Worm (Caenorhabditis elegans): Measurements from ENCODE around the gene F54D8.10.

DNA sequence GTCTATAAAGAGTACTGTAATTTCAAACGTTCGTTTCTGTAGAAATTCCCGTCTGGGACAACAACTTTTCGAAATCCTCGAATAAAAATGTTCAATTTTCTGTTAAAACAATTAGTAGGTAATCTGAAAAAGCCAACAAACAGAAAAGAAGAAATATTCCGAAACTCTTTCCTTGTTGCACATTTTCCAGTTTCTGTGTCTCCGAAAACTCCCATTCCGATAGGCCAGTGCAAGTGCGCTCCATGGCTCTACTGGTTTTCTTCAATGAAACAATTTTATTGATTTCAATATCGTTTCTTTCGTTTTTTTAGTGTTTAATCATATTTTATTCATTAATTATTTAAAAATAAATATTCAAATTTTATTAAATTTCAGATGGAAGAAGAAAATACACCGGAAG, 8.0 kb downstream of the F54D8.10 start, which contains the start of gene F54D8.6:
- TF ChIP-seq ztf-23 (GFP tag; IDR thresholded peaks at IDR 0.05) = no peak
- no peak for TF ChIP-seq ztf-29 (GFP tag; IDR thresholded peaks at IDR 0.05)
- no peak for TF ChIP-seq cog-1 (tag; optimal IDR thresholded peaks at IDR 0.05)
- no peak for TF ChIP-seq T22C8.4 (GFP tag; IDR thresholded peaks at IDR 0.05)
- no peak for TF ChIP-seq med-1 (GFP tag; optimal IDR thresholded peaks at IDR 0.05; ENCODE audit: insufficient read depth)
- TF ChIP-seq tab-1 (GFP tag; IDR thresholded peaks at IDR 0.05) = no peak
- TF ChIP-seq flt-1 (GFP tag; IDR thresholded peaks at IDR 0.05) = no peak

Data from whole organism, midembryonic.